Worm (Caenorhabditis elegans) whole organism, early embryonic: ENCODE results near the gene C39E6.2.

Experiments
- ama-1 ChIP-seq: fragments of 150-350 bp; optimal IDR thresholded peaks from 2 replicates; lab custom pipeline; 2014
- ceh-36 ChIP-seq: sonication (generic microtip); optimal IDR thresholded peaks from 2 replicates; lab custom pipeline; 2016; ENCODE audit warnings: missing genetic modification characterization, inconsistent platforms, missing compliant biosample characterization

DNA sequence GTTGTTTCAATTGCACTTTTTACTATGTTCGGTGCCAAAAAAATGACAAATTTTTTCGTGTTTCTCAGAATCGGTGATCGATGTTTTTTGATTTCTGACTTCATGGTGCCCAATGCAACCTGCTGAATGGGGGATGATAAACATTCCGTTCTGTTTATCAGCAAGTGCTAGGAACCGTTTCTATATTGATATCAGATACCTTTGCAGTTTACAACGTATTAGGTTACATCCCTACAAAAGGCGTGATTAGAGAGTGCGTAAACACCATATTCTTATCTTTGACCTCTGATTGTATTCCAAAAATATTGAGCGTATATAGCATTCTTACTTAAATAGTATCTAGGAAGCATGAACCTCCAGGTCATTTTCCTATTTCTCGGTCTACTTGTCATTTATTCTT lies 22.2 kb downstream of the C39E6.2 start, which contains the start of gene aman-1:
- TF ChIP-seq ceh-36 (tag; lab: Kevin White, UChicago) (no peak), ama-1 (no peak)
